Fruit fly (Drosophila melanogaster) Kc167 (cell line): ENCODE results near the gene mgr.

Source experiments
- Myc ChIP-seq: fragments of >200 bp; optimal IDR thresholded peaks from 2 replicates; lab custom pipeline; 2017; ENCODE audit warnings: missing external identifiers
- Sin3A ChIP-seq: fragments of >200 bp; optimal IDR thresholded peaks from 2 replicates; lab custom pipeline; 2018; ENCODE audit warnings: missing external identifiers
- h ChIP-seq: fragments of >200 bp; optimal IDR thresholded peaks from 3 replicates; lab custom pipeline; 2018; ENCODE audit warnings: missing external identifiers
- insv ChIP-seq: fragments of >200 bp; optimal IDR thresholded peaks from 3 replicates; lab custom pipeline; 2018; ENCODE audit warnings: missing external identifiers
- psq ChIP-seq: fragments of >200 bp; optimal IDR thresholded peaks from 2 replicates; lab custom pipeline; 2017; ENCODE audit warnings: missing external identifiers
- ttk ChIP-seq: sonication (Bioruptor generic); optimal IDR thresholded peaks from 2 replicates; lab custom pipeline; 2017; ENCODE audit warnings: missing external identifiers

DNA sequence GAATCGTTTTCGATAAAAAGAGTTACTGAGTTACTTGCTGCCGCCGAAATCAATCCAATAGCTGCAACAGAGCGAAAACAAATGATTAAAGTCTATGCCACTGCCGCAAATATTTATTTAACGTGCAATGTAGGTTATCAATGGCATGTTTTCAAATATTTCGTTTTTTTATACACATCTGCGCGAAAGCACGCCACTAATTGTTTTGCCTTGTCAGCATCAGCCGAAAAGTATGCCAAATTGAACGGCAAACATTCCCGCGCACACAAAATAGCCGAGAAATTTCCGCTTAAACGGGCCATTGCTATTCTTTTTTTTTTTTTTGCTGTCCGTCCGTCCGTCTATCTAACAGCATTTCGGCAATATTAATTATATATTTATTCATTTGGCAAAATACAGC lies 42.4 kb upstream of the mgr start:
- TF ChIP-seq psq (lab: Kevin White, UChicago): no peak
- TF ChIP-seq h (lab: Kevin White, UChicago): no peak
- no peak for TF ChIP-seq Myc (lab: Kevin White, UChicago)
- TF ChIP-seq Sin3A (lab: Kevin White, UChicago): no peak
- TF ChIP-seq insv (lab: Kevin White, UChicago): no peak
- TF ChIP-seq ttk (lab: Kevin White, UChicago): no peak
